Worm (Caenorhabditis elegans): ENCODE data around the gene W08A12.3.

ce11 chrV:3716279-3716887 is 33.7 kb downstream of the W08A12.3 start:
- TF ChIP-seq him-1 (tag; optimal IDR thresholded peaks at IDR 0.05) (peak; percentile 38), dao-5 (tag; optimal IDR thresholded peaks at IDR 0.05) (no peak), W03F9.2 (tag; optimal IDR thresholded peaks at IDR 0.05) (no peak)

Data from whole organism, L4/young adult.